Fruit fly (Drosophila melanogaster) whole organism, embryonic: ENCODE results near the gene Hmr.

Source experiments
- Asciz ChIP-seq: fragments of 200-800 bp; sonication (Bioruptor generic); optimal IDR thresholded peaks from 2 replicates; lab custom pipeline; 2017; ENCODE audit warnings: missing biosample characterization, mild to moderate bottlenecking, missing genetic modification characterization, missing genetic modification reagents
- Atf6 ChIP-seq: fragments of 200-800 bp; sonication (Bioruptor generic); IDR thresholded peaks from 2 replicates; pipeline ENCODE4 v1.3.6; 2022; ENCODE audit warnings: missing biosample characterization, missing genetic modification characterization
- CG10267 ChIP-seq: fragments of 200-800 bp; sonication (Bioruptor generic); optimal IDR thresholded peaks from 2 replicates; lab custom pipeline; 2018; ENCODE audit warnings: missing biosample characterization, mild to moderate bottlenecking, missing genetic modification characterization, moderate library complexity
- CG10959 ChIP-seq: fragments of 200-800 bp; sonication (Bioruptor generic); IDR thresholded peaks from 2 replicates; pipeline ENCODE4 v1.3.6; 2022; ENCODE audit warnings: missing biosample characterization, missing genetic modification characterization
- CG11560 ChIP-seq: fragments of 200-800 bp; sonication (Bioruptor generic); IDR thresholded peaks from 3 replicates; pipeline ENCODE4 v1.3.6; 2022; ENCODE audit warnings: missing biosample characterization, missing genetic modification characterization
- CG12219 ChIP-seq: fragments of 200-800 bp; sonication (Bioruptor generic); optimal IDR thresholded peaks from 3 replicates; lab custom pipeline; 2018; ENCODE audit warnings: missing biosample characterization, mild to moderate bottlenecking, missing genetic modification characterization
- CG3065 ChIP-seq: fragments of 200-800 bp; sonication (Bioruptor generic); optimal IDR thresholded peaks from 2 replicates; lab custom pipeline; 2016; ENCODE audit warnings: missing biosample characterization, missing genetic modification characterization
- CG4730 ChIP-seq: fragments of 200-800 bp; sonication (Bioruptor generic); IDR thresholded peaks from 2 replicates; pipeline ENCODE4 v1.3.6; 2022; ENCODE audit warnings: missing biosample characterization, missing genetic modification characterization
- CG4854 ChIP-seq: fragments of 200-800 bp; sonication (Bioruptor generic); optimal IDR thresholded peaks from 2 replicates; lab custom pipeline; 2016; ENCODE audit warnings: missing biosample characterization, missing genetic modification characterization, inconsistent platforms
- CG6689 ChIP-seq: fragments of 200-800 bp; sonication (Bioruptor generic); IDR thresholded peaks from 2 replicates; pipeline ENCODE4 v1.3.6; 2022; ENCODE audit warnings: missing biosample characterization, missing genetic modification characterization
- CG7271 ChIP-seq: fragments of 200-800 bp; sonication (Bioruptor generic); optimal IDR thresholded peaks from 2 replicates; lab custom pipeline; 2018; ENCODE audit warnings: missing biosample characterization, mild to moderate bottlenecking, missing genetic modification characterization, moderate library complexity
- CG7357 ChIP-seq: fragments of 200-800 bp; sonication (Bioruptor generic); IDR thresholded peaks from 3 replicates; pipeline ENCODE4 v1.3.6; 2022; ENCODE audit warnings: missing biosample characterization, missing genetic modification characterization
- CG7963 ChIP-seq: fragments of 200-800 bp; sonication (Bioruptor generic); IDR thresholded peaks from 3 replicates; pipeline ENCODE4 v1.3.6; 2022; ENCODE audit warnings: missing biosample characterization, missing genetic modification characterization; ENCODE audit not compliant: partially characterized antibody
- CG8924 ChIP-seq: fragments of 200-800 bp; optimal IDR thresholded peaks from 3 replicates; lab custom pipeline; 2019; ENCODE audit warnings: missing biosample characterization, mild to moderate bottlenecking, missing genetic modification characterization, moderate library complexity
- CTCF ChIP-seq: fragments of 200-800 bp; sonication (Bioruptor generic); optimal IDR thresholded peaks from 2 replicates; lab custom pipeline; 2017; ENCODE audit warnings: missing biosample characterization, mild to moderate bottlenecking, missing genetic modification characterization, moderate library complexity
- D19A ChIP-seq: fragments of 200-800 bp; optimal IDR thresholded peaks from 3 replicates; lab custom pipeline; 2019; ENCODE audit warnings: missing biosample characterization, mild to moderate bottlenecking, missing genetic modification characterization, moderate library complexity
- Deaf1 ChIP-seq: fragments of 200-800 bp; optimal IDR thresholded peaks from 3 replicates; lab custom pipeline; 2019; ENCODE audit warnings: missing biosample characterization, mild to moderate bottlenecking, missing genetic modification characterization, moderate library complexity
- Doc3 ChIP-seq: fragments of 200-800 bp; sonication (Bioruptor generic); IDR thresholded peaks from 3 replicates; pipeline ENCODE4 v1.3.6; 2022; ENCODE audit warnings: missing biosample characterization, missing genetic modification characterization; ENCODE audit not compliant: partially characterized antibody
- Dref ChIP-seq: fragments of 200-800 bp; sonication (Bioruptor generic); IDR thresholded peaks from 2 replicates; pipeline ENCODE4 v1.3.6; 2022; ENCODE audit warnings: missing biosample characterization, missing genetic modification characterization
- Drgx ChIP-seq: fragments of 200-800 bp; sonication (Bioruptor generic); IDR thresholded peaks from 2 replicates; pipeline ENCODE4 v1.3.6; 2022; ENCODE audit warnings: missing biosample characterization, missing genetic modification characterization
- H15 ChIP-seq: fragments of 200-800 bp; sonication (Bioruptor generic); IDR thresholded peaks from 3 replicates; pipeline ENCODE4 v1.3.6; 2022; ENCODE audit warnings: missing biosample characterization, missing genetic modification characterization
- Oli ChIP-seq: fragments of 200-800 bp; sonication (Bioruptor generic); optimal IDR thresholded peaks from 2 replicates; lab custom pipeline; 2018; ENCODE audit warnings: missing biosample characterization, mild to moderate bottlenecking, missing genetic modification characterization, moderate library complexity
- Pdp1 ChIP-seq, 2 experiments: fragments of 200-800 bp; sonication (Bioruptor generic); optimal IDR thresholded peaks; 3 replicates each; lab custom pipeline; 2016; ENCODE audit warnings: missing biosample characterization in 2 of 2, missing genetic modification characterization in 2 of 2, mild to moderate bottlenecking in 1 of 2, moderate library complexity in 1 of 2
- Six4 ChIP-seq: fragments of 200-800 bp; sonication (Bioruptor generic); optimal IDR thresholded peaks from 2 replicates; lab custom pipeline; 2016; ENCODE audit warnings: missing biosample characterization, missing genetic modification characterization
- Spps ChIP-seq: fragments of 200-800 bp; sonication (Bioruptor generic); optimal IDR thresholded peaks from 2 replicates; lab custom pipeline; 2018; ENCODE audit warnings: missing biosample characterization, mild to moderate bottlenecking, missing genetic modification characterization
- Taf1 ChIP-seq: fragments of 200-800 bp; sonication (Bioruptor generic); IDR thresholded peaks from 2 replicates; pipeline ENCODE4 v1.3.6; 2022; ENCODE audit warnings: missing biosample characterization, missing genetic modification characterization
- Vsx1 ChIP-seq: fragments of 200-800 bp; sonication (Bioruptor generic); optimal IDR thresholded peaks from 2 replicates; lab custom pipeline; 2017; ENCODE audit warnings: missing biosample characterization, mild to moderate bottlenecking, missing genetic modification characterization, missing genetic modification reagents
- ac ChIP-seq: fragments of 200-800 bp; sonication (Bioruptor generic); optimal IDR thresholded peaks from 3 replicates; lab custom pipeline; 2017; ENCODE audit warnings: missing biosample characterization, mild to moderate bottlenecking, missing genetic modification characterization
- cas ChIP-seq: fragments of 200-800 bp; sonication (Bioruptor generic); IDR thresholded peaks from 2 replicates; pipeline ENCODE4 v1.3.6; 2022; ENCODE audit warnings: missing biosample characterization, missing genetic modification characterization
- cg ChIP-seq: fragments of 200-800 bp; sonication (Bioruptor generic); optimal IDR thresholded peaks from 3 replicates; lab custom pipeline; 2019; ENCODE audit warnings: missing biosample characterization, mild to moderate bottlenecking, missing genetic modification characterization, moderate library complexity
- chn ChIP-seq: fragments of 200-800 bp; sonication (Bioruptor generic); optimal IDR thresholded peaks from 2 replicates; lab custom pipeline; 2016; ENCODE audit warnings: missing biosample characterization, missing genetic modification characterization
- crc ChIP-seq: fragments of 200-800 bp; sonication (Bioruptor generic); optimal IDR thresholded peaks from 2 replicates; lab custom pipeline; 2016; ENCODE audit warnings: missing biosample characterization, missing genetic modification characterization
- crol ChIP-seq: fragments of 200-800 bp; sonication (Bioruptor generic); IDR thresholded peaks from 2 replicates; pipeline ENCODE4 v1.3.6; 2022; ENCODE audit warnings: missing biosample characterization, missing genetic modification characterization
- da ChIP-seq: fragments of 200-800 bp; sonication (Bioruptor generic); optimal IDR thresholded peaks from 2 replicates; lab custom pipeline; 2016; ENCODE audit warnings: missing biosample characterization, missing genetic modification characterization
- ems ChIP-seq: fragments of 200-800 bp; sonication (Bioruptor generic); optimal IDR thresholded peaks from 3 replicates; lab custom pipeline; 2016; ENCODE audit warnings: missing biosample characterization, missing genetic modification characterization
- fd64A ChIP-seq: fragments of 200-800 bp; sonication (Bioruptor generic); optimal IDR thresholded peaks from 3 replicates; lab custom pipeline; 2018; ENCODE audit warnings: missing biosample characterization, mild to moderate bottlenecking, missing genetic modification characterization
- fru ChIP-seq: fragments of >200 bp; optimal IDR thresholded peaks from 2 replicates; lab custom pipeline; 2017
- ham ChIP-seq: fragments of 200-800 bp; sonication (Bioruptor generic); IDR thresholded peaks from 2 replicates; pipeline ENCODE4 v1.3.6; 2022; ENCODE audit warnings: missing biosample characterization, missing genetic modification characterization
- jigr1 ChIP-seq: fragments of 200-800 bp; sonication (Bioruptor generic); IDR thresholded peaks from 3 replicates; pipeline ENCODE4 v1.3.6; 2022; ENCODE audit warnings: missing biosample characterization, missing genetic modification characterization
- lov ChIP-seq, 2 experiments: fragments of 200-800 bp in 1 of 2; fragments of >200 bp in 1 of 2; sonication (Bioruptor generic) in 1 of 2; IDR thresholded peaks in 1 of 2; optimal IDR thresholded peaks in 1 of 2; 2 replicates in 1 of 2; 3 replicates in 1 of 2; pipeline versions ENCODE4 v1.3.6 to Lab custom; 2017 to 2022; ENCODE audit warnings: missing biosample characterization in 1 of 2, missing genetic modification characterization in 1 of 2
- mld ChIP-seq: fragments of 200-800 bp; sonication (Bioruptor generic); IDR thresholded peaks from 3 replicates; pipeline ENCODE4 v1.3.6; 2022; ENCODE audit warnings: missing biosample characterization, missing genetic modification characterization; ENCODE audit not compliant: partially characterized antibody
- phol ChIP-seq: fragments of 200-800 bp; sonication (Bioruptor generic); optimal IDR thresholded peaks from 3 replicates; lab custom pipeline; 2018; ENCODE audit warnings: missing biosample characterization, mild to moderate bottlenecking, missing genetic modification characterization, moderate library complexity
- schlank ChIP-seq: fragments of 200-800 bp; sonication (Bioruptor generic); optimal IDR thresholded peaks from 2 replicates; lab custom pipeline; 2018; ENCODE audit warnings: missing biosample characterization, mild to moderate bottlenecking, missing genetic modification characterization
- slp2 ChIP-seq: fragments of 200-800 bp; sonication (Bioruptor generic); optimal IDR thresholded peaks from 2 replicates; lab custom pipeline; 2016; ENCODE audit warnings: missing biosample characterization, missing genetic modification characterization
- sr ChIP-seq: fragments of 200-800 bp; sonication (Bioruptor generic); IDR thresholded peaks from 3 replicates; pipeline ENCODE4 v1.3.6; 2022; ENCODE audit warnings: missing biosample characterization, missing genetic modification characterization
- tll ChIP-seq, 2 experiments: fragments of 200-800 bp in 1 of 2; fragments of >200 bp in 1 of 2; sonication (Bioruptor generic) in 1 of 2; optimal IDR thresholded peaks; 2 replicates each; lab custom pipeline; 2017 to 2019; ENCODE audit warnings: missing biosample characterization in 2 of 2, missing genetic modification characterization in 2 of 2, mild to moderate bottlenecking in 1 of 2, moderate library complexity in 1 of 2
- ttk ChIP-seq: fragments of 200-800 bp; sonication (Bioruptor generic); IDR thresholded peaks from 2 replicates; pipeline ENCODE4 v2.1.2; 2022; ENCODE audit warnings: missing biosample characterization, missing genetic modification characterization
- unc-4 ChIP-seq: fragments of 200-800 bp; sonication (Bioruptor generic); IDR thresholded peaks from 2 replicates; pipeline ENCODE4 v1.3.6; 2022; ENCODE audit warnings: missing biosample characterization, missing genetic modification characterization; ENCODE audit not compliant: partially characterized antibody
- usp ChIP-seq: fragments of >200 bp; optimal IDR thresholded peaks from 2 replicates; lab custom pipeline; 2017; ENCODE audit warnings: missing biosample characterization, missing genetic modification characterization
- vfl ChIP-seq: fragments of 200-800 bp; sonication (Bioruptor generic); optimal IDR thresholded peaks from 2 replicates; lab custom pipeline; 2016; ENCODE audit warnings: missing biosample characterization, missing genetic modification characterization
- vnd ChIP-seq: fragments of 200-800 bp; sonication (Bioruptor generic); IDR thresholded peaks from 3 replicates; pipeline ENCODE4 v1.3.6; 2022; ENCODE audit warnings: missing biosample characterization, missing genetic modification characterization; ENCODE audit not compliant: partially characterized antibody
- wek ChIP-seq: fragments of 200-800 bp; sonication (Bioruptor generic); optimal IDR thresholded peaks from 3 replicates; lab custom pipeline; 2018; ENCODE audit warnings: missing biosample characterization, mild to moderate bottlenecking, missing genetic modification characterization, moderate library complexity

The Hmr gene

DNA sequence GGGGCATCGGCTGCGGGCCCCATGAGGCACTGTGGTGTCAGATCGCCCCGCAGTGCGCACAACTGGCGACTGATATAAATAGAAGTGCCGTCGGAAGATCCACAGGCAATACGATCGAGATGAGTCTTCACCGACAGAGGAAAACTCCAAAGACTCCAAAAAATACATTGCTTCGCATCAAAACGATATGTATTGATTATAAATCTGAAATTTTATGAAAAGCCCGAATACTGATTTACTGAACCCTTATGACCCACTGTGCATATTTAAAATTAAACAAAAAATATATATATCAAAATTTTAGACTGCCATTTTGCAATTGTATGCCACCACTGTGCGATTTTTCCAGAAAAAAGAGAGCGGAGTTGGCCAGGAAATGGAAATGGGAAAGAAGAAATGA, 38.2 kb downstream of the Hmr start (continued):
- no peak for TF ChIP-seq ttk (GFP tag; lab: Robert Waterston, UW)
- TF ChIP-seq jigr1 = no peak; the same call in 2 of the 3 replicates
- TF ChIP-seq CG7963 (GFP tag; lab: Robert Waterston, UW) = no peak
- no peak for TF ChIP-seq unc-4 (GFP tag; lab: Robert Waterston, UW)
- TF ChIP-seq D19A = peak; percentile 63
- TF ChIP-seq CG7357 = 0 out of 3 replicates have a peak, but pooled peaks have one; percentile 19
- peak; percentile 44 for TF ChIP-seq CG10267 (tag; lab: Kevin White, UChicago)
- no peak for TF ChIP-seq Doc3 (GFP tag; lab: Robert Waterston, UW)
- no peak for TF ChIP-seq Dref (GFP tag; lab: Robert Waterston, UW)
- no peak for TF ChIP-seq CG4854
- TF ChIP-seq wek (GFP tag; lab: Kevin White, UChicago) = no peak
- TF ChIP-seq ems (GFP tag; lab: Kevin White, UChicago) = no peak
- TF ChIP-seq crol (GFP tag; lab: Robert Waterston, UW) = no peak
- TF ChIP-seq cas = no peak
- TF ChIP-seq vnd = no peak
- peak; percentile 31 for TF ChIP-seq Asciz (GFP tag; lab: Kevin White, UChicago)
- no peak for TF ChIP-seq fru (lab: Kevin White, UChicago)
- no peak for TF ChIP-seq ac
- no peak for TF ChIP-seq tll (GFP tag; optimal IDR thresholded peaks at IDR 0.05; lab: Kevin White, UChicago)
- TF ChIP-seq Spps (tag; lab: Kevin White, UChicago) = peak; percentile 25
- TF ChIP-seq CG4730 (GFP tag; lab: Robert Waterston, UW) = no peak
- TF ChIP-seq vfl (GFP tag; lab: Kevin White, UChicago) = no peak
- no peak for TF ChIP-seq cg (GFP tag; lab: Kevin White, UChicago)
- no peak for TF ChIP-seq crc (GFP tag; lab: Kevin White, UChicago)
- TF ChIP-seq CG3065 (GFP tag; lab: Kevin White, UChicago) = no peak
- peak; percentile 52 for TF ChIP-seq Oli (tag; lab: Kevin White, UChicago)
- no peak for TF ChIP-seq CTCF
- peak; percentile 2 for TF ChIP-seq CG12219 (GFP tag; lab: Kevin White, UChicago)
- peak; percentile 13 for TF ChIP-seq Six4
- peak; percentile 33 for TF ChIP-seq CG8924 (tag; lab: Kevin White, UChicago)
- no peak for TF ChIP-seq ham
- no peak for TF ChIP-seq sr
- peak; percentile 57 for TF ChIP-seq phol (tag; lab: Kevin White, UChicago)
- TF ChIP-seq lov (optimal IDR thresholded peaks at IDR 0.05; lab: Kevin White, UChicago) = no peak
- TF ChIP-seq lov (GFP tag; IDR thresholded peaks at IDR 0.05; lab: Robert Waterston, UW) = no peak
- TF ChIP-seq fd64A (GFP tag; lab: Kevin White, UChicago) = no peak
- TF ChIP-seq Atf6 (GFP tag; lab: Robert Waterston, UW) = no peak
- TF ChIP-seq chn = no peak
- TF ChIP-seq usp = no peak
- TF ChIP-seq Taf1 (GFP tag; lab: Robert Waterston, UW) = no peak
- TF ChIP-seq Vsx1 (GFP tag; lab: Kevin White, UChicago) = no peak
- no peak for TF ChIP-seq da (GFP tag; lab: Kevin White, UChicago)
- TF ChIP-seq H15 = 0 out of 3 replicates have a peak, but pooled peaks have one; percentile 20
- no peak for TF ChIP-seq CG7271 (tag; lab: Kevin White, UChicago)
- TF ChIP-seq CG10959 (GFP tag; lab: Robert Waterston, UW) = no peak
- TF ChIP-seq CG6689 (GFP tag; lab: Robert Waterston, UW) = peak; percentile 54
- no peak for TF ChIP-seq Pdp1 (GFP tag; optimal IDR thresholded peaks at IDR 0.05; lab: Kevin White, UChicago)
- no peak for TF ChIP-seq Deaf1 (tag; lab: Kevin White, UChicago)
- TF ChIP-seq slp2 (GFP tag; lab: Kevin White, UChicago) = no peak
- no peak for TF ChIP-seq mld (GFP tag; lab: Robert Waterston, UW)
- TF ChIP-seq schlank (tag; lab: Kevin White, UChicago) = no peak
- TF ChIP-seq CG11560 (tag; lab: Robert Waterston, UW) = no peak
- peak; percentile 85 for TF ChIP-seq Drgx (GFP tag; lab: Robert Waterston, UW)
